Worm (Caenorhabditis elegans): ENCODE data around the gene Y48C3A.5.

DNA sequence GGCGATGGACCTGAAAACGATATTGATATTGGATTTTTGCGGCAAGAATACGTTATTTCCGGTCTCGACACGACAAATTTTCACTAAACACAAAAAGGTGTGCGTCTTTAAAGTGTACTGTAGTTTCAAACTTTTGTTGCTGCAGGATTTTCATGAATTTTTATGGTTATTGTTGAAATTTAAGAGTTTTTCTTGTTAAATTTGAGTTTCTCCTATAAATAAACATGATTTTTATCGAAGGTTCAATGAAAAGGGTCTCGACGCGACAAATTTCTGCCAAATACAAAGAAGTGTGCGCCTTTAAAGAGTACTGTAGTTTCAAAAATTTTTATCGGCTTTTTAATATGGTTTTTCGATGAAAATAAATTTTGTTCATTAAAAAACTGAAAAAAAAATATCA, 69.1 kb downstream of the Y48C3A.5 start:
- TF ChIP-seq elt-3 (tag; optimal IDR thresholded peaks at IDR 0.05) (no peak), unc-62 (GFP tag; optimal IDR thresholded peaks at IDR 0.05) (no peak), nhr-12 (tag; optimal IDR thresholded peaks at IDR 0.05) (no peak), lin-39 (tag; optimal IDR thresholded peaks at IDR 0.05) (no peak), ama-1 (optimal IDR thresholded peaks at IDR 0.05) (no peak), unc-55 (GFP tag; optimal IDR thresholded peaks at IDR 0.05) (no peak), nhr-23 (tag; optimal IDR thresholded peaks at IDR 0.05) (no peak), sma-9 (GFP tag; optimal IDR thresholded peaks at IDR 0.05) (no peak), sma-9 (tag; optimal IDR thresholded peaks at IDR 0.05) (no peak), R02D3.7 (tag; optimal IDR thresholded peaks at IDR 0.05) (no peak), nhr-6 (tag; optimal IDR thresholded peaks at IDR 0.05) (no peak), ztf-11 (tag; optimal IDR thresholded peaks at IDR 0.05) (no peak), aly-2 (tag; optimal IDR thresholded peaks at IDR 0.05) (no peak), nhr-25 (tag; optimal IDR thresholded peaks at IDR 0.05) (no peak)

All from whole organism, L2 larva.